Worm (Caenorhabditis elegans) whole organism, L4/young adult: ENCODE results near the gene cank-26.

Experiments used
- W03F9.2 ChIP-seq: fragments of 150-350 bp; optimal IDR thresholded peaks from 2 replicates; lab custom pipeline; 2014; ENCODE audit warnings: missing biosample characterization, missing genetic modification characterization
- dao-5 ChIP-seq: sonication (generic microtip); optimal IDR thresholded peaks from 2 replicates; lab custom pipeline; 2016; ENCODE audit warnings: missing genotype, missing genetic modification characterization, moderate library complexity, missing compliant biosample characterization
- him-1 ChIP-seq: sonication (generic microtip); optimal IDR thresholded peaks from 2 replicates; lab custom pipeline; 2016; ENCODE audit warnings: missing genotype, missing genetic modification reagents, missing genetic modification characterization, missing compliant biosample characterization

cank-26 gene

ce11 chrII:3959432-3960102, 15.3 kb downstream of the cank-26 start:
- TF ChIP-seq W03F9.2 (no peak), dao-5 (no peak), him-1 (tag; lab: Kevin White, UChicago) (no peak)

- TF ChIP-seq W03F9.2 (peak; percentile 35), dao-5 (no peak)
Observed at ce11 chrII:3958673-3959299, 16.1 kb downstream of the cank-26 start.

- no peak for TF ChIP-seq W03F9.2
- TF ChIP-seq him-1 (tag; lab: Kevin White, UChicago), result no peak
- no peak for TF ChIP-seq dao-5
Observed at ce11 chrII:3957455-3958212, 17.2 kb downstream of the cank-26 start.

ce11 chrII:3956744-3957143, 18.1 kb downstream of the cank-26 start:
- no peak for TF ChIP-seq dao-5
- TF ChIP-seq W03F9.2, result no peak
- TF ChIP-seq him-1 (tag; lab: Kevin White, UChicago), result no peak

ce11 chrII:3955938-3956337, 18.9 kb downstream of the cank-26 start:
- TF ChIP-seq dao-5 (no peak), him-1 (tag; lab: Kevin White, UChicago) (no peak), W03F9.2 (no peak)

ce11 chrII:3954838-3955237, 20.0 kb downstream of the cank-26 start:
- TF ChIP-seq dao-5 (no peak), W03F9.2 (no peak), him-1 (tag; lab: Kevin White, UChicago) (no peak)

ce11 chrII:3954018-3954417, 20.8 kb downstream of the cank-26 start:
- TF ChIP-seq him-1 (tag; lab: Kevin White, UChicago) (no peak), dao-5 (no peak), W03F9.2 (no peak)

ce11 chrII:3952967-3953366, 21.9 kb downstream of the cank-26 start:
- no peak for TF ChIP-seq W03F9.2
- TF ChIP-seq dao-5, result no peak
- no peak for TF ChIP-seq him-1 (tag; lab: Kevin White, UChicago)

ce11 chrII:3952368-3952767, 22.5 kb downstream of the cank-26 start:
- TF ChIP-seq dao-5, result no peak
- no peak for TF ChIP-seq him-1 (tag; lab: Kevin White, UChicago)
- TF ChIP-seq W03F9.2, result no peak

- TF ChIP-seq W03F9.2 (no peak), dao-5 (no peak), him-1 (tag; lab: Kevin White, UChicago) (no peak)
Observed at ce11 chrII:3951354-3951753, 23.5 kb downstream of the cank-26 start.

ce11 chrII:3950077-3950476, 24.8 kb downstream of the cank-26 start, which contains the start of gene sea-2:
Gene sea-2, plus strand, starts transcription at chrII:3950377.
- TF ChIP-seq W03F9.2 (no peak), him-1 (tag; lab: Kevin White, UChicago) (no peak), dao-5 (no peak)

ce11 chrII:3948507-3948906, 26.4 kb downstream of the cank-26 start:
- TF ChIP-seq W03F9.2 (no peak), him-1 (tag; lab: Kevin White, UChicago) (peak; percentile 10)

ce11 chrII:3947404-3947803, 27.5 kb downstream of the cank-26 start:
- no peak for TF ChIP-seq him-1 (tag; lab: Kevin White, UChicago)

- TF ChIP-seq him-1 (tag; lab: Kevin White, UChicago) (no peak), dao-5 (no peak), W03F9.2 (no peak)
Observed at ce11 chrII:3935990-3936389, 38.9 kb downstream of the cank-26 start.

- no peak for TF ChIP-seq him-1 (tag; lab: Kevin White, UChicago)
- TF ChIP-seq dao-5, result no peak
- no peak for TF ChIP-seq W03F9.2
Observed at ce11 chrII:3935098-3935497, 39.8 kb downstream of the cank-26 start.
